Worm (Caenorhabditis elegans) whole organism, midembryonic: ENCODE data around the gene ttr-40.
"Not testable (repeated sequence)": the region's sequence is repeated elsewhere in the genome, so short reads cannot be mapped to it uniquely, and the experiment has no call there.

ENCODE experiments used
- T22C8.4 ChIP-seq: fragments of 200-800 bp; sonication (Bioruptor generic); IDR thresholded peaks from 2 replicates; pipeline ENCODE4 v1.3.6; 2022; ENCODE audit warnings: missing genetic modification characterization, missing compliant biosample characterization
- cog-1 ChIP-seq: sonication (generic microtip); optimal IDR thresholded peaks from 2 replicates; lab custom pipeline; 2016; ENCODE audit warnings: missing genetic modification characterization, missing compliant biosample characterization
- flt-1 ChIP-seq: fragments of 200-800 bp; sonication (Bioruptor generic); IDR thresholded peaks from 2 replicates; pipeline ENCODE4 v1.3.6; 2022; ENCODE audit warnings: missing genetic modification characterization, missing compliant biosample characterization
- klf-2 ChIP-seq: fragments of 200-800 bp; sonication (Bioruptor generic); conservative IDR thresholded peaks from 2 replicates; pipeline ENCODE4 v1.3.6; 2022; ENCODE audit warnings: missing genetic modification reagents, missing genetic modification characterization, missing compliant biosample characterization
- med-1 ChIP-seq: sonication (generic microtip); optimal IDR thresholded peaks from 2 replicates; lab custom pipeline; 2017; ENCODE audit warnings: missing genetic modification characterization, mild to moderate bottlenecking, missing compliant biosample characterization, antibody characterized with exemption, missing genetic modification reagents; ENCODE audit not compliant: insufficient read depth
- ref-1 ChIP-seq: fragments of 200-800 bp; sonication (Bioruptor generic); conservative IDR thresholded peaks from 2 replicates; pipeline ENCODE4 v1.3.6; 2022; ENCODE audit warnings: missing genetic modification reagents, missing genetic modification characterization, missing compliant biosample characterization
- tab-1 ChIP-seq: fragments of 200-800 bp; sonication (Bioruptor generic); IDR thresholded peaks from 2 replicates; pipeline ENCODE4 v1.3.6; 2022; ENCODE audit warnings: missing genetic modification characterization, missing compliant biosample characterization
- ztf-23 ChIP-seq: fragments of 200-800 bp; sonication (Bioruptor generic); IDR thresholded peaks from 2 replicates; pipeline ENCODE4 v1.3.6; 2022; ENCODE audit warnings: missing genetic modification reagents, missing genetic modification characterization, missing compliant biosample characterization
- ztf-29 ChIP-seq: fragments of 200-800 bp; sonication (Bioruptor generic); IDR thresholded peaks from 2 replicates; pipeline ENCODE4 v1.3.6; 2022; ENCODE audit warnings: missing genetic modification reagents, missing genetic modification characterization, missing compliant biosample characterization

ttr-40 gene

DNA sequence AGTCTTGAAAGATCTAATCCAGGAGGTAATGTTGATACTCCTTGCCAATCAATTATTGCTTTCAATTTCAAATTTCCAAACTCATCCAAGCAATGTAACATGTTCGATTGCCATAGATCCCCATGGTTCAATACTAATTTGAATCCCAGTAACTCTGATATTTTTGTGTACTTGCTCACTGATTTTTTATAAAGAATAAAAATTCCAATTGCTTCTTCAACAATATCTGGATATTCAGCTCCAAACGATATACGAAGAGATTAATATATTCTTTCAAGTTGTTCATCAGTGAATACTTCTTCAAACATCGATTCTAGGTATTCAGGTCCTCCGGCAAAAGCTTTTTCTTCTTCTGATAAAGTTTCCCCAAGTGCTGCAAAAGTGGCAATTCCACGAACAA lies 24.5 kb upstream of the ttr-40 start, which contains the start of gene E02C12.11:
Gene E02C12.11 (minus strand): TSS at position 101 of the 400 bp plus-strand sequence.
- TF ChIP-seq T22C8.4 (GFP tag; lab: Robert Waterston, UW); ztf-29 (GFP tag; lab: Robert Waterston, UW); tab-1: not testable (repeated sequence)

DNA sequence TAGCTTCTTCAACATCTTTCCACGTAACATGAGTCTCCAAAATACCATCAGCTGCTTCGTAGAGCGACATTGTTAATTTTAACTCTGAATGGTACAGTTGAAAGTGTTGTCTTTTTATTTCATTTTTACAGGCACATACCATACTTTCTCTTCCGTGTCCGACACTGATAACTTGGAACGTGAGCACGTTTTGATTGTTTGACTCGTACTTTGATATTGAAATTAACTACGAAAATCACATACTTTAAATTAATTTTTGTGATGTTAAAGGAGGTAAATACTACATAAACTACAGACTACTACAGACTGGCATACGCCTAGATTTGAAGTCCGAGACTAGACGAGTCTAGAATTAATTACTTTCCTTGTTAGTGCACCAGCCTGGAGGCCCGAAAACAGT lies 23.1 kb upstream of the ttr-40 start, which contains the start of gene E02C12.10:
Gene E02C12.10 (minus strand): TSS at position 75 of the 400 bp plus-strand sequence.
- TF ChIP-seq tab-1 (no peak), ztf-29 (GFP tag; lab: Robert Waterston, UW) (no peak)

DNA sequence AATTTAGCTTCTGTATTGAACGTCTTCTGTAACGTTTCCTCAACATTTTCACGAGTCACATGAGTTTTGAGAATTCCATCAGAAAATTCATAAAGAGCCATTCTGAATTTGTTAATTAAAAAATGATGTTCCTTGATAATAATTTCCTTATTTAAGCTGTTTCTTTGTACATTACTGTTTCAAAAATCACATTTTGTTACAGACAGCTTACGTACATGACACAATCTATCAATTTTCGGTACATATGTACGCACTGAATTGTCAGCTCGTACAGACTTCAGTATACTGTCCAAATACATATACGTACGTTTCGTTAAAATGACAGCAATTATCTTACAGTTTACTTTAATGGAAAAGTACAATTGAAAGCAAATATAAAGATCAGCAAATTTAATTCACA lies 21.1 kb upstream of the ttr-40 start, which contains the start of gene E02C12.19:
Gene E02C12.19 (minus strand): TSS at position 101 of the 400 bp plus-strand sequence.
- no peak for TF ChIP-seq ref-1 (GFP tag; lab: Robert Waterston, UW)
- no peak for TF ChIP-seq tab-1
- TF ChIP-seq cog-1: no peak
- TF ChIP-seq T22C8.4 (GFP tag; lab: Robert Waterston, UW): no peak
- no peak for TF ChIP-seq klf-2
- TF ChIP-seq ztf-29 (GFP tag; lab: Robert Waterston, UW): no peak
- TF ChIP-seq med-1 (GFP tag; lab: Kevin White, UChicago): no peak

DNA sequence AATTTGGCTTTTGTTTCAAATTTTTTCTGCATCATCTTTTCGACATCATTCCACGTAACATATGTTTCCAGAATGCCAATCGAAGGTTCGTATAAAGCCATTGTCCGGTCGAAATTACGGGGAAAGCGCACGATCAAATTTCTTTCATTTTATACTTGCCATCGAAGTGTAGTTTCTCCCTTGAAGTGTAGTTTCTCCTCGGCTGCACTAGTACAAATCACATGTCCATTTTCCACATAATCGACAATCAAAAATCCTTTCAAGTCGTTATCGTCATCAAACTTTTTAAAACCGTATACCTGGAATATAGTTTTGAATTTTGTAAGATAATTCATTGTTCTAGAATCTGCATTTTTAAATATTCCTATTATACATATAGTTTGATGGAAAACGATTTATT lies 20.1 kb upstream of the ttr-40 start, which contains the start of gene E02C12.9:
Gene E02C12.9 (minus strand): TSS at position 101 of the 400 bp plus-strand sequence.
- no peak for TF ChIP-seq ztf-23 (GFP tag; lab: Robert Waterston, UW)
- TF ChIP-seq flt-1 (GFP tag; lab: Robert Waterston, UW): no peak
- TF ChIP-seq ref-1 (GFP tag; lab: Robert Waterston, UW): no peak
- no peak for TF ChIP-seq T22C8.4 (GFP tag; lab: Robert Waterston, UW)
- no peak for TF ChIP-seq med-1 (GFP tag; lab: Kevin White, UChicago)
- TF ChIP-seq cog-1: no peak

DNA sequence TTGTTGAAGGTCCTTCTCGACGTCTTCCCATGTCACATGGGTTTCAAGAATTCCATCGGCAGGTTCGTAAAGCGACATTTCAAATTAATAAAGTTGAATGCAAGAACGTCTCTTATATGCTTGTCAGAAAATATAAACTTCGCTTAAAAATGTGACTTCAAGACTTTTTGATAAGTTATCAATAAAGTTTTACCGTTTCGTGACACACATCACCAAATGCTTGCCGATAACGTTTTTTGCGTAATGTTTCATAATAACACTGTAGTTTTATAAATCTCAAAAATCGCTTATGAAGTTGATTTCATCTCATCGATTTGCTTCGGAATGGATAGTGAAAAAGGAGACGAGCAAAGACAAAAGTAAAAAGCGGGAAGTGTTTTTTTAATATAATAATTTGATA lies 18.2 kb upstream of the ttr-40 start, which contains the start of gene E02C12.8:
Gene E02C12.8 (minus strand): TSS at position 141 of the 400 bp plus-strand sequence.
- TF ChIP-seq cog-1 (no peak), ztf-29 (GFP tag; lab: Robert Waterston, UW) (no peak), med-1 (GFP tag; lab: Kevin White, UChicago) (no peak), klf-2 (no peak), ztf-23 (GFP tag; lab: Robert Waterston, UW) (no peak)

DNA sequence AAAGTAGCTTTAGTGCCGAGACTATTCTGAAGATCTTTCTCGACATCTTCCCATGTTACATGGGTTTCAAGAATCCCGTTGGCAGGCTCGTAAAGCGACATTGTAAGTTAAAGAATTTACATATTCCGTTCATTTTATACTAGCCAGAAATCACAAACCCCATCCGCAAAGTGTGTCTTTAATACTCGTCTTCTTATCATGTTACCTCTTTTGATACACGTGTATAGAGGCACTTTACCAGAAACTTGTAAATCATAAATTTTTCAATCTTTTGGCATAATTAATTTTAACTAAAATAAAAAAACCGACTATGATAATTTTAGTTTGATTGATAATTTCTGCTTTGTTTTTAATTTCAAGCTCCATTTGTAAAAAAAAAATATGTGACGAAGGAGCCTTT lies 15.7 kb upstream of the ttr-40 start, which contains the start of gene E02C12.6:
Gene E02C12.6 (minus strand): TSS at position 101 of the 400 bp plus-strand sequence.
- no peak for TF ChIP-seq ztf-23 (GFP tag; lab: Robert Waterston, UW)
- TF ChIP-seq T22C8.4 (GFP tag; lab: Robert Waterston, UW): no peak
- TF ChIP-seq ztf-29 (GFP tag; lab: Robert Waterston, UW): no peak
- TF ChIP-seq klf-2: no peak
- TF ChIP-seq tab-1: no peak
- TF ChIP-seq ref-1 (GFP tag; lab: Robert Waterston, UW): no peak
- TF ChIP-seq flt-1 (GFP tag; lab: Robert Waterston, UW): no peak
- no peak for TF ChIP-seq cog-1
- no peak for TF ChIP-seq med-1 (GFP tag; lab: Kevin White, UChicago)

DNA sequence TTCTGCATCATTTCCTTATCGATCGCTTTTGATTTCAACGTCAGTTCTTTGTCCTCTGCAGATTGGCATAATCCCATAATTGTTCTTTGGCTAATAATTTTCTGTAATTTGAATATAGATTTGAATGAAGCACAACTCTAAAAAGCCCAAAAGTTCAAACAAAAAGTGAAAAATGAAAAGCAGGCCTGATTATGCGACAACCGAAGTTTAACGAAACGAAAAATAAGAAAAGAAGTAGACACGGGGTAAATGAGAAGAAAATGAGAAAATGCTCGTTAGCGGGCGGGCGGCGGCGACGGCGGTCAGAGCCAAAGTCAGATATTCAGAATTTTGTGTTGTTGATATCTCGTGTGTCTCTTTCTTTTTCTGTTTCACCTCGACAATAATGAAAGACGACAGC lies 4.4 kb upstream of the ttr-40 start, which contains the start of gene gpa-3:
Gene gpa-3 (minus strand): TSS at position 101 of the 400 bp plus-strand sequence.
- TF ChIP-seq flt-1 (GFP tag; lab: Robert Waterston, UW): no peak
- no peak for TF ChIP-seq ref-1 (GFP tag; lab: Robert Waterston, UW)
- TF ChIP-seq T22C8.4 (GFP tag; lab: Robert Waterston, UW): no peak
- no peak for TF ChIP-seq cog-1
- no peak for TF ChIP-seq tab-1
- no peak for TF ChIP-seq med-1 (GFP tag; lab: Kevin White, UChicago)

DNA sequence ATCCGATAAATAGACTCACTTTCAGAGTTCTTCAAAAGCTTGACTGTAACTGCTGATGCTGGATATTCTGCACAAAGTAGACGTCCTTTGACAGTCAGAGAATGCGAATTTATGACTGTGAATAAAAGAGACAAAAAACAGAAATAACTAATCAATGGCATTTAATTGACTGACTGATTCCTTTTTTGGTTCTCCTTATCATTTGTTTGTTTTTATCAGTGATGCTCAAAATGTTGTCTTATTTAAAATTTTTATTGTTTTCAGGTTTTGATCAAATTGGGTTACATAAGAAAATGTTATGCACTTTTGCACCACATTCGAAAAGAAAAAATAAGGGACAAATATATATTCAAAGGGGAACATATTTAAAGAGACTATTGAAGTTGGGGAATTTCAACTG lies 1.1 kb upstream of the ttr-40 start, which contains the start of gene ttr-49:
Gene ttr-49 (minus strand): TSS at position 171 of the 400 bp plus-strand sequence.
- no peak for TF ChIP-seq cog-1
- no peak for TF ChIP-seq tab-1
- no peak for TF ChIP-seq flt-1 (GFP tag; lab: Robert Waterston, UW)
- no peak for TF ChIP-seq med-1 (GFP tag; lab: Kevin White, UChicago)
- TF ChIP-seq ztf-23 (GFP tag; lab: Robert Waterston, UW): no peak
- TF ChIP-seq ref-1 (GFP tag; lab: Robert Waterston, UW): no peak
- TF ChIP-seq ztf-29 (GFP tag; lab: Robert Waterston, UW): no peak

DNA sequence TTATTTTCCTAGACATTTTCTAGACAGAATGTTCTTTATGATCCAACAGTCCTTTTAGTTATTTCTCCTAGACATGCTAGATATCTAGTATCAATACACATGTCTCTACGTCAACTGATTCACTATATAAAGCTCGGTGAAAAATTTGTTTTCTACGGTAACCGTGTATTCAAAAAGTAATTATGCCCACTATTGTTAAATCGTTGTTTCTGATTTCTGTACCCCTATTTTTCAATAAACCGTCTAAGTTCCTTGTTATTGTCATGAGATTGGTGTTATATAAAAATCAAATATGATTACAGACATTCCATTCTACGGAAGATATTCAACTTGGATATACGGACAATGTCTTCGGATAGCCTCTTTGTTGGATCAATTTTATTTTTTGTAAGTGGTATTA lies 2.3 kb downstream of the ttr-40 start, which contains the start of gene srx-46:
Gene srx-46 (plus strand): TSS at position 301 of the 400 bp plus-strand sequence.
- TF ChIP-seq ref-1 (GFP tag; lab: Robert Waterston, UW): no peak
- no peak for TF ChIP-seq T22C8.4 (GFP tag; lab: Robert Waterston, UW)
- no peak for TF ChIP-seq klf-2
- no peak for TF ChIP-seq tab-1
- TF ChIP-seq med-1 (GFP tag; lab: Kevin White, UChicago): no peak
- TF ChIP-seq flt-1 (GFP tag; lab: Robert Waterston, UW): no peak
- TF ChIP-seq ztf-29 (GFP tag; lab: Robert Waterston, UW): no peak

DNA sequence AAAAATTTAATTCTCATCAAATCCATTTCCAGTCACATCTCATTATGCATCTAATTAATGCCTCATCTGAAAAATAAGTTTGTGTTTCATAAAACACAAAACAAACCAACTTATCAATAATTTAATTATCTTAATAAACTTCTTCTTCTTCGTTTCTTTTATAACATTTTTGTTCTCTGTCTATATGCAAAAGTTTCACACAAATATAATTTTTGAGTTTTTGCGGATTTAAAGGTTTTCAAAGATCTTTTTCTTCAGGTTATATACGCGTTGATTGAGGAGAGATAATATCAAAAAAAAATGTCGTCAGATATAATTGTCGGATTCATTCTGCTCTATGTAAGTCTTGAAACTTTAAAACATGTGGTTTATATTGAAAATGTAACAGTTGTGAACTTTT lies 5.6 kb downstream of the ttr-40 start, which contains the start of gene srx-47:
Gene srx-47 (plus strand): TSS at position 301 of the 400 bp plus-strand sequence.
- no peak for TF ChIP-seq T22C8.4 (GFP tag; lab: Robert Waterston, UW)
- TF ChIP-seq med-1 (GFP tag; lab: Kevin White, UChicago): no peak
- TF ChIP-seq ztf-23 (GFP tag; lab: Robert Waterston, UW): no peak
- TF ChIP-seq ref-1 (GFP tag; lab: Robert Waterston, UW): no peak
- TF ChIP-seq flt-1 (GFP tag; lab: Robert Waterston, UW): no peak
- TF ChIP-seq cog-1: no peak
- no peak for TF ChIP-seq klf-2
- no peak for TF ChIP-seq ztf-29 (GFP tag; lab: Robert Waterston, UW)
- no peak for TF ChIP-seq tab-1
